Worm (Caenorhabditis elegans): ENCODE measurements around the gene clec-165.

ce11 chrIV:1209320-1209719, 37.4 kb downstream of the clec-165 start:
- no peak for TF ChIP-seq ces-1 (GFP tag; optimal IDR thresholded peaks at IDR 0.05)
- TF ChIP-seq nhr-76 (tag; optimal IDR thresholded peaks at IDR 0.05), result no peak
- no peak for TF ChIP-seq sptf-1 (tag; optimal IDR thresholded peaks at IDR 0.05)

Data from whole organism, mixed stage, embryonic.